Fruit fly (Drosophila melanogaster) whole organism, embryonic: ENCODE results near the gene raw.

ENCODE experiments used
- Awh ChIP-seq: fragments of 200-800 bp; sonication (Bioruptor generic); IDR thresholded peaks from 2 replicates; pipeline ENCODE4, ENCODE4 v1.3.6; 2022; ENCODE audit warnings: missing biosample characterization, missing genetic modification characterization
- C15 ChIP-seq: fragments of 200-800 bp; sonication (Bioruptor generic); IDR thresholded peaks from 3 replicates; pipeline ENCODE4 v1.3.6; 2022; ENCODE audit warnings: missing biosample characterization, missing genetic modification characterization
- CG10274 ChIP-seq: fragments of 200-800 bp; sonication (Bioruptor generic); optimal IDR thresholded peaks from 3 replicates; lab custom pipeline; 2017; ENCODE audit warnings: missing biosample characterization, mild to moderate bottlenecking, missing genetic modification characterization
- CG10366 ChIP-seq: fragments of 200-800 bp; sonication (Bioruptor generic); IDR thresholded peaks from 2 replicates; pipeline ENCODE4 v1.3.6; 2022; ENCODE audit warnings: missing biosample characterization, missing genetic modification characterization
- CG12236 ChIP-seq: fragments of 200-800 bp; sonication (Bioruptor generic); optimal IDR thresholded peaks from 2 replicates; lab custom pipeline; 2016; ENCODE audit warnings: missing biosample characterization, missing genetic modification characterization
- CG12659 ChIP-seq: fragments of 200-800 bp; sonication (Bioruptor generic); optimal IDR thresholded peaks from 3 replicates; lab custom pipeline; 2017; ENCODE audit warnings: mild to moderate bottlenecking, missing biosample characterization, missing genetic modification reagents, missing genetic modification characterization
- CG14667 ChIP-seq: fragments of 200-800 bp; sonication (Bioruptor generic); IDR thresholded peaks from 2 replicates; pipeline ENCODE4 v1.3.6; 2022; ENCODE audit warnings: missing biosample characterization, missing genetic modification characterization
- CG15696 ChIP-seq: fragments of 200-800 bp; sonication (Bioruptor generic); optimal IDR thresholded peaks from 2 replicates; lab custom pipeline; 2019; ENCODE audit warnings: missing biosample characterization, mild to moderate bottlenecking, missing genetic modification characterization, moderate library complexity
- CG1603 ChIP-seq: fragments of 200-800 bp; sonication (Bioruptor generic); optimal IDR thresholded peaks from 2 replicates; lab custom pipeline; 2019; ENCODE audit warnings: missing biosample characterization, mild to moderate bottlenecking, missing genetic modification characterization, moderate library complexity
- CG1647 ChIP-seq: fragments of 200-800 bp; sonication (Bioruptor generic); optimal IDR thresholded peaks from 3 replicates; lab custom pipeline; 2016; ENCODE audit warnings: missing biosample characterization, missing genetic modification characterization
- CG17612 ChIP-seq: fragments of 200-800 bp; sonication (Bioruptor generic); IDR thresholded peaks from 2 replicates; pipeline ENCODE4 v1.3.6; 2022; ENCODE audit warnings: missing biosample characterization, missing genetic modification characterization
- CG17802 ChIP-seq: fragments of 200-800 bp; sonication (Bioruptor generic); optimal IDR thresholded peaks from 2 replicates; lab custom pipeline; 2018; ENCODE audit warnings: missing biosample characterization, mild to moderate bottlenecking, missing genetic modification characterization, moderate library complexity
- CG3065 ChIP-seq: fragments of 200-800 bp; sonication (Bioruptor generic); optimal IDR thresholded peaks from 2 replicates; lab custom pipeline; 2016; ENCODE audit warnings: missing biosample characterization, missing genetic modification characterization
- CG31441 ChIP-seq: fragments of 200-800 bp; sonication (Bioruptor generic); IDR thresholded peaks from 2 replicates; pipeline ENCODE4 v1.3.6; 2022; ENCODE audit warnings: missing biosample characterization, missing genetic modification characterization
- CG3281 ChIP-seq: fragments of 200-800 bp; sonication (Bioruptor generic); optimal IDR thresholded peaks from 3 replicates; lab custom pipeline; 2017; ENCODE audit warnings: missing biosample characterization, mild to moderate bottlenecking, missing genetic modification characterization
- CG4730 ChIP-seq: fragments of 200-800 bp; sonication (Bioruptor generic); IDR thresholded peaks from 2 replicates; pipeline ENCODE4 v1.3.6; 2022; ENCODE audit warnings: missing biosample characterization, missing genetic modification characterization
- CG6254 ChIP-seq: fragments of 200-800 bp; sonication (Bioruptor generic); optimal IDR thresholded peaks from 3 replicates; lab custom pipeline; 2017; ENCODE audit warnings: mild to moderate bottlenecking, missing biosample characterization, missing genetic modification reagents, missing genetic modification characterization
- CG6654 ChIP-seq: fragments of 200-800 bp; sonication (Bioruptor generic); optimal IDR thresholded peaks from 2 replicates; lab custom pipeline; 2017; ENCODE audit warnings: missing biosample characterization, mild to moderate bottlenecking, missing genetic modification characterization
- CG6791 ChIP-seq: fragments of 200-800 bp; sonication (Bioruptor generic); IDR thresholded peaks from 3 replicates; pipeline ENCODE4 v1.3.6; 2022; ENCODE audit warnings: missing biosample characterization, missing genetic modification characterization; ENCODE audit not compliant: partially characterized antibody
- CG6813 ChIP-seq: fragments of 200-800 bp; sonication (Bioruptor generic); optimal IDR thresholded peaks from 2 replicates; lab custom pipeline; 2017; ENCODE audit warnings: missing biosample characterization, missing genetic modification characterization, mild to moderate bottlenecking, moderate library complexity, missing genetic modification reagents
- CG7357 ChIP-seq: fragments of 200-800 bp; sonication (Bioruptor generic); IDR thresholded peaks from 3 replicates; pipeline ENCODE4 v1.3.6; 2022; ENCODE audit warnings: missing biosample characterization, missing genetic modification characterization
- CG7839 ChIP-seq: fragments of 200-800 bp; sonication (Bioruptor generic); optimal IDR thresholded peaks from 3 replicates; lab custom pipeline; 2018; ENCODE audit warnings: missing biosample characterization, mild to moderate bottlenecking, missing genetic modification characterization, moderate library complexity
- CG7928 ChIP-seq: fragments of 200-800 bp; sonication (Bioruptor generic); optimal IDR thresholded peaks from 2 replicates; lab custom pipeline; 2017; ENCODE audit warnings: missing biosample characterization, mild to moderate bottlenecking, missing genetic modification characterization
- CG9817 ChIP-seq: fragments of 200-800 bp; sonication (Bioruptor generic); optimal IDR thresholded peaks from 2 replicates; lab custom pipeline; 2018; ENCODE audit warnings: missing biosample characterization, mild to moderate bottlenecking, missing genetic modification characterization, moderate library complexity
- CG9932 ChIP-seq: fragments of 200-800 bp; sonication (Bioruptor generic); IDR thresholded peaks from 2 replicates; pipeline ENCODE4 v1.3.6; 2022; ENCODE audit warnings: missing biosample characterization, missing genetic modification characterization
- CHES-1-like ChIP-seq: fragments of 200-800 bp; sonication (Bioruptor generic); optimal IDR thresholded peaks from 2 replicates; lab custom pipeline; 2016; ENCODE audit warnings: missing biosample characterization, missing genetic modification characterization
- D19A ChIP-seq: fragments of 200-800 bp; optimal IDR thresholded peaks from 3 replicates; lab custom pipeline; 2019; ENCODE audit warnings: missing biosample characterization, mild to moderate bottlenecking, missing genetic modification characterization, moderate library complexity
- Dip2 ChIP-seq: fragments of 200-800 bp; sonication (Bioruptor generic); IDR thresholded peaks from 2 replicates; pipeline ENCODE4 v1.3.6; 2022; ENCODE audit warnings: missing biosample characterization, missing genetic modification characterization
- Doc2 ChIP-seq: fragments of 200-800 bp; sonication (Bioruptor generic); IDR thresholded peaks from 2 replicates; pipeline ENCODE4 v1.3.6; 2022; ENCODE audit warnings: missing biosample characterization, missing genetic modification characterization
- Elba2 ChIP-seq: fragments of 200-800 bp; sonication (Bioruptor generic); optimal IDR thresholded peaks from 3 replicates; lab custom pipeline; 2016; ENCODE audit warnings: missing biosample characterization, missing genetic modification characterization
- HLH54F ChIP-seq: fragments of 200-800 bp; sonication (Bioruptor generic); optimal IDR thresholded peaks from 3 replicates; lab custom pipeline; 2016; ENCODE audit warnings: missing biosample characterization, missing genetic modification characterization
- Hey ChIP-seq: fragments of 200-800 bp; sonication (Bioruptor generic); optimal IDR thresholded peaks from 3 replicates; lab custom pipeline; 2018; ENCODE audit warnings: missing biosample characterization, mild to moderate bottlenecking, missing genetic modification characterization
- Hr78 ChIP-seq, 2 experiments: fragments of 200-800 bp in 1 of 2; fragments of >200 bp in 1 of 2; sonication (Bioruptor generic) in 1 of 2; optimal IDR thresholded peaks; 2 replicates each; lab custom pipeline; 2017 to 2019; ENCODE audit warnings: missing biosample characterization in 2 of 2, missing genetic modification characterization in 2 of 2, mild to moderate bottlenecking in 1 of 2, moderate library complexity in 1 of 2
- Lpt ChIP-seq: fragments of >200 bp; optimal IDR thresholded peaks from 2 replicates; lab custom pipeline; 2018; ENCODE audit warnings: missing biosample characterization, missing genetic modification characterization
- Neu2 ChIP-seq: fragments of 200-800 bp; sonication (Bioruptor generic); optimal IDR thresholded peaks from 3 replicates; lab custom pipeline; 2016; ENCODE audit warnings: missing biosample characterization, missing genetic modification characterization, borderline replicate concordance
- NfI ChIP-seq: fragments of 200-800 bp; sonication (Bioruptor generic); optimal IDR thresholded peaks from 3 replicates; lab custom pipeline; 2018; ENCODE audit warnings: missing biosample characterization, mild to moderate bottlenecking, missing genetic modification characterization, moderate library complexity
- dati ChIP-seq: fragments of 200-800 bp; sonication (Bioruptor generic); IDR thresholded peaks from 2 replicates; pipeline ENCODE4 v1.3.6; 2022; ENCODE audit warnings: missing biosample characterization, missing genetic modification characterization
- gem ChIP-seq: fragments of 200-800 bp; sonication (Bioruptor generic); optimal IDR thresholded peaks from 2 replicates; lab custom pipeline; 2019; ENCODE audit warnings: missing biosample characterization, mild to moderate bottlenecking, missing genetic modification characterization, moderate library complexity
- hb ChIP-seq: fragments of 200-800 bp; sonication (Bioruptor generic); IDR thresholded peaks from 3 replicates; pipeline ENCODE4 v1.3.6; 2022; ENCODE audit warnings: missing biosample characterization, missing genetic modification characterization; ENCODE audit not compliant: partially characterized antibody
- insv ChIP-seq, 2 experiments: fragments of 200-800 bp; sonication (Bioruptor generic); optimal IDR thresholded peaks; 3 replicates each; lab custom pipeline; 2016 to 2018; ENCODE audit warnings: missing biosample characterization in 2 of 2, missing genetic modification characterization in 2 of 2
- inv ChIP-seq: fragments of 200-800 bp; sonication (Bioruptor generic); IDR thresholded peaks from 2 replicates; pipeline ENCODE4 v1.3.6; 2022; ENCODE audit warnings: missing biosample characterization, missing genetic modification characterization; ENCODE audit not compliant: partially characterized antibody
- jigr1 ChIP-seq: fragments of 200-800 bp; sonication (Bioruptor generic); IDR thresholded peaks from 3 replicates; pipeline ENCODE4 v1.3.6; 2022; ENCODE audit warnings: missing biosample characterization, missing genetic modification characterization
- klu ChIP-seq: fragments of 200-800 bp; sonication (Bioruptor generic); IDR thresholded peaks from 2 replicates; pipeline ENCODE4 v1.3.6; 2022; ENCODE audit warnings: missing biosample characterization, missing genetic modification characterization
- nmo ChIP-seq: fragments of 200-800 bp; sonication (Bioruptor generic); optimal IDR thresholded peaks from 2 replicates; lab custom pipeline; 2018; ENCODE audit warnings: missing biosample characterization, mild to moderate bottlenecking, missing genetic modification characterization, moderate library complexity
- phol ChIP-seq: fragments of 200-800 bp; sonication (Bioruptor generic); optimal IDR thresholded peaks from 3 replicates; lab custom pipeline; 2018; ENCODE audit warnings: missing biosample characterization, mild to moderate bottlenecking, missing genetic modification characterization, moderate library complexity
- psq ChIP-seq: fragments of 200-800 bp; sonication (Bioruptor generic); optimal IDR thresholded peaks from 2 replicates; lab custom pipeline; 2017; ENCODE audit warnings: missing biosample characterization, missing genetic modification characterization
- sima ChIP-seq: fragments of 200-800 bp; sonication (Bioruptor generic); optimal IDR thresholded peaks from 2 replicates; lab custom pipeline; 2016; ENCODE audit warnings: missing biosample characterization, missing genetic modification characterization
- tx ChIP-seq: fragments of 200-800 bp; sonication (Bioruptor generic); optimal IDR thresholded peaks from 2 replicates; lab custom pipeline; 2016; ENCODE audit warnings: missing biosample characterization, missing genetic modification characterization
- z ChIP-seq: fragments of 200-800 bp; sonication (Bioruptor generic); IDR thresholded peaks from 3 replicates; pipeline ENCODE4 v1.3.6; 2022; ENCODE audit warnings: missing biosample characterization, missing genetic modification characterization
- zen2 ChIP-seq: fragments of 200-800 bp; sonication (Bioruptor generic); IDR thresholded peaks from 3 replicates; pipeline ENCODE4 v1.3.6; 2022; ENCODE audit warnings: missing biosample characterization, missing genetic modification characterization; ENCODE audit not compliant: partially characterized antibody

Gene raw

dm6 chr2L:8739984-8740756, at the start of gene raw (continued):
- TF ChIP-seq CG15696 (tag; lab: Kevin White, UChicago), result no peak
- TF ChIP-seq CG17802 (tag; lab: Kevin White, UChicago), result no peak
- TF ChIP-seq phol (tag; lab: Kevin White, UChicago), result no peak
- TF ChIP-seq CHES-1-like, result no peak
- TF ChIP-seq jigr1, result no peak
- TF ChIP-seq CG7357, result no peak
- TF ChIP-seq nmo (GFP tag; lab: Kevin White, UChicago), result no peak
- no peak for TF ChIP-seq Elba2 (GFP tag; lab: Kevin White, UChicago)
- TF ChIP-seq zen2 (GFP tag; lab: Robert Waterston, UW), result no peak
- TF ChIP-seq CG7928, result no peak
- TF ChIP-seq CG6791 (GFP tag; lab: Robert Waterston, UW), result no peak
- no peak for TF ChIP-seq CG31441 (GFP tag; lab: Robert Waterston, UW)
- TF ChIP-seq Awh (GFP tag; lab: Robert Waterston, UW), result no peak
- no peak for TF ChIP-seq klu (GFP tag; lab: Robert Waterston, UW)
- TF ChIP-seq CG9932, result no peak
- TF ChIP-seq insv (GFP tag; optimal IDR thresholded peaks at IDR 0.05; lab: Kevin White, UChicago), result no peak
- no peak for TF ChIP-seq Hr78 (GFP tag; optimal IDR thresholded peaks at IDR 0.05; lab: Kevin White, UChicago)
- no peak for TF ChIP-seq gem (tag; lab: Kevin White, UChicago)
- TF ChIP-seq CG12659 (GFP tag; lab: Kevin White, UChicago), result no peak
- no peak for TF ChIP-seq CG9817 (tag; lab: Kevin White, UChicago)
- TF ChIP-seq Hey (tag; lab: Kevin White, UChicago), result peak; percentile 39
- TF ChIP-seq CG7839, result no peak
- TF ChIP-seq CG10366 (GFP tag; lab: Robert Waterston, UW), result no peak
- TF ChIP-seq CG3065, result no peak
- no peak for TF ChIP-seq Lpt (GFP tag; lab: Kevin White, UChicago)
- TF ChIP-seq Dip2 (GFP tag; lab: Robert Waterston, UW), result no peak
- no peak for TF ChIP-seq CG1647 (GFP tag; lab: Kevin White, UChicago)
- TF ChIP-seq Doc2, result no peak
- TF ChIP-seq D19A, result no peak
- TF ChIP-seq CG1603 (tag; lab: Kevin White, UChicago), result no peak
- TF ChIP-seq NfI (GFP tag; lab: Kevin White, UChicago), result no peak
- no peak for TF ChIP-seq HLH54F (GFP tag; lab: Kevin White, UChicago)
- no peak for TF ChIP-seq CG6654
- TF ChIP-seq CG4730 (GFP tag; lab: Robert Waterston, UW), result no peak
- TF ChIP-seq tx, result no peak
- no peak for TF ChIP-seq hb (GFP tag; lab: Robert Waterston, UW)
- no peak for TF ChIP-seq Neu2 (GFP tag; lab: Kevin White, UChicago)
- no peak for TF ChIP-seq CG10274
- no peak for TF ChIP-seq dati (GFP tag; lab: Robert Waterston, UW)
- TF ChIP-seq CG6254, result no peak
- no peak for TF ChIP-seq inv (GFP tag; lab: Robert Waterston, UW)
- no peak for TF ChIP-seq CG17612
- peak; percentile 6 for TF ChIP-seq CG6813
- no peak for TF ChIP-seq CG12236 (GFP tag; lab: Kevin White, UChicago)
- no peak for TF ChIP-seq sima (GFP tag; lab: Kevin White, UChicago)
- TF ChIP-seq C15 (GFP tag; lab: Robert Waterston, UW), result no peak
- peak; percentile 12 for TF ChIP-seq CG3281 (GFP tag; lab: Kevin White, UChicago)
- TF ChIP-seq z (GFP tag; lab: Robert Waterston, UW), result no peak
- TF ChIP-seq CG14667, result no peak
- no peak for TF ChIP-seq psq (GFP tag; lab: Kevin White, UChicago)
